Fruit fly (Drosophila melanogaster): ENCODE data around the gene CG11696.
A peak's percentile ranks its signal among the peaks of the same experiment; 100 is the strongest.

CG11696 gene

dm6 chrX:11622649-11623425, 49.3 kb downstream of the CG11696 start (continued):
- peak; percentile 28 for TF ChIP-seq Bdp1 (GFP tag; optimal IDR thresholded peaks at IDR 0.05)
- TF ChIP-seq br (optimal IDR thresholded peaks at IDR 0.05), result no peak
- no peak for TF ChIP-seq nerfin-1 (tag; optimal IDR thresholded peaks at IDR 0.05)
- peak; percentile 7 for TF ChIP-seq CG8359 (GFP tag; optimal IDR thresholded peaks at IDR 0.05; ENCODE audit: borderline replicate concordance)
- peak; percentile 68 for TF ChIP-seq gsb (GFP tag; IDR thresholded peaks at IDR 0.05)
- no peak for TF ChIP-seq CG6791 (GFP tag; IDR thresholded peaks at IDR 0.05; ENCODE audit: partially characterized antibody)
- TF ChIP-seq Asciz (GFP tag; optimal IDR thresholded peaks at IDR 0.05), result peak; percentile 44
- TF ChIP-seq CG15696 (tag; optimal IDR thresholded peaks at IDR 0.05), result no peak
- peak; percentile 54 for TF ChIP-seq wor (GFP tag; IDR thresholded peaks at IDR 0.05)
- TF ChIP-seq HLHmδ (GFP tag; optimal IDR thresholded peaks at IDR 0.05), result no peak
- TF ChIP-seq Oli (tag; optimal IDR thresholded peaks at IDR 0.05), result peak; percentile 73
- TF ChIP-seq phol (tag; optimal IDR thresholded peaks at IDR 0.05), result peak; percentile 61
- no peak for TF ChIP-seq CG15073 (GFP tag; optimal IDR thresholded peaks at IDR 0.05)
- peak; percentile 79 for TF ChIP-seq Fer3 (tag; optimal IDR thresholded peaks at IDR 0.05)
- no peak for TF ChIP-seq aop (GFP tag; IDR thresholded peaks at IDR 0.05)
- no peak for TF ChIP-seq CG6683 (GFP tag; optimal IDR thresholded peaks at IDR 0.05)
- TF ChIP-seq CG2120 (GFP tag; optimal IDR thresholded peaks at IDR 0.05), result peak; percentile 81
- TF ChIP-seq CG8765 (GFP tag; IDR thresholded peaks at IDR 0.05), result peak; percentile 13; the same call in 1 of the 2 replicates
- peak; percentile 60 for TF ChIP-seq CG14667 (GFP tag; IDR thresholded peaks at IDR 0.05)
- TF ChIP-seq oc (tag; optimal IDR thresholded peaks at IDR 0.05), result peak; percentile 11
- no peak for TF ChIP-seq klu (GFP tag; IDR thresholded peaks at IDR 0.05)
- TF ChIP-seq seq (GFP tag; IDR thresholded peaks at IDR 0.05), result peak; percentile 78
- peak; percentile 58 for TF ChIP-seq Atf-2 (GFP tag; optimal IDR thresholded peaks at IDR 0.05)
- TF ChIP-seq Chrac-16 (GFP tag; optimal IDR thresholded peaks at IDR 0.05), result peak; percentile 65
- peak; percentile 74 for TF ChIP-seq CG11696 (GFP tag; IDR thresholded peaks at IDR 0.05)
- peak; percentile 72 for TF ChIP-seq CG8924 (tag; optimal IDR thresholded peaks at IDR 0.05)
- no peak for TF ChIP-seq Lhr (GFP tag; optimal IDR thresholded peaks at IDR 0.05)
- peak; percentile 93 for TF ChIP-seq Drgx (GFP tag; IDR thresholded peaks at IDR 0.05)
- TF ChIP-seq Hey (tag; optimal IDR thresholded peaks at IDR 0.05), result no peak
- peak; percentile 80 for TF ChIP-seq CG2678 (tag; optimal IDR thresholded peaks at IDR 0.05)
- TF ChIP-seq CG6765 (GFP tag; optimal IDR thresholded peaks at IDR 0.05), result peak; percentile 68
- peak; percentile 78 for TF ChIP-seq CG6689 (GFP tag; IDR thresholded peaks at IDR 0.05)
- TF ChIP-seq sim (GFP tag; IDR thresholded peaks at IDR 0.05), result peak; percentile 51; the same call in 1 of the 2 replicates
- TF ChIP-seq CG15479 (GFP tag; optimal IDR thresholded peaks at IDR 0.05), result no peak
- TF ChIP-seq bcd (GFP tag; optimal IDR thresholded peaks at IDR 0.05), result peak; percentile 37
- TF ChIP-seq CG34224 (GFP tag; IDR thresholded peaks at IDR 0.05; ENCODE audit: partially characterized antibody), result no peak
- TF ChIP-seq slbo (GFP tag; IDR thresholded peaks at IDR 0.05), result peak; percentile 90
- peak; percentile 7 for TF ChIP-seq trem (tag; optimal IDR thresholded peaks at IDR 0.05)
- peak; percentile 57; the same call in 1 of the 2 replicates for TF ChIP-seq CG9215 (GFP tag; IDR thresholded peaks at IDR 0.05)
- TF ChIP-seq pfk (GFP tag; optimal IDR thresholded peaks at IDR 0.05), result no peak
- TF ChIP-seq Ada2b (GFP tag; IDR thresholded peaks at IDR 0.05), result peak; percentile 87
- peak; percentile 97 for TF ChIP-seq Med (GFP tag)
- no peak for TF ChIP-seq Opbp (GFP tag; IDR thresholded peaks at IDR 0.05; ENCODE audit: partially characterized antibody)
- TF ChIP-seq fd102C (GFP tag; optimal IDR thresholded peaks at IDR 0.05), result no peak
- no peak for TF ChIP-seq CG33557 (GFP tag; optimal IDR thresholded peaks at IDR 0.05)
- peak; percentile 75 for TF ChIP-seq NfI (GFP tag; optimal IDR thresholded peaks at IDR 0.05)
- peak; percentile 22 for TF ChIP-seq Hand (GFP tag; optimal IDR thresholded peaks at IDR 0.05)
- TF ChIP-seq sisA (GFP tag; IDR thresholded peaks at IDR 0.05), result peak; percentile 77
- TF ChIP-seq CG6175 (GFP tag; IDR thresholded peaks at IDR 0.05), result 0 out of 3 replicates have a peak, but pooled peaks have one; percentile 50

Data from whole organism, embryonic.